Fruit fly (Drosophila melanogaster): ENCODE data around the gene Cse1.

Gene Cse1

DNA sequence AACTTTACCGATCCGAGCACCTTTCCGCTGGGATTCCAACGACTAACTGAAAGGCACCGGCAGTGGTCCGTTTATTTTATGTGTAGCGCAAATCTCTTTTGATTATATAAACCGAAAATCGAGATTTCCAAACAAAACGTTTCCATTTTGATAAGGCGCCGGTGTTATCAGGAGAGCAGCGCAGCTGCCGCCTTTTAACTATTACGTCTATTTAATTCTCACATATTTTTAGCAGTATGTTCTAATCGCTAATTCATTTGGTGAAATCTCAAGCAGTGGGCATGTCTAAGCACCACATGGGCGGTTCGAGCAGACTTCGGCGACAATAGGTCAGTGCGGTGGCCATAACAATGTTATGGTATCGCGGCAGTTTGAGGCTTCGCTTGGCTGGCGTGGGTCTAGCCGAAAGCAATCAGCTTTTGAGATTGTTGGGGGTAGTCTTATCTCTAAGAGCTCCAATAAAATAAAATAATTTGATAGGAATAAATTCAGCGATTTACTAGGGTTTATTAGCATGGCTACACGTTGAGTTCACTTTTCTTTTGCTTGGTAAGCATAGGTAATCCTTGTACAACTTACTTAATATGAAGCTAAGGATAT lies 34.2 kb downstream of the Cse1 start, which contains the start of gene Cyt-b5-r:
Gene Cyt-b5-r, minus strand, starts transcription at position 51 of the 600 bp plus-strand sequence.
- TF ChIP-seq Myc (optimal IDR thresholded peaks at IDR 0.05), result no peak
- TF ChIP-seq psq (optimal IDR thresholded peaks at IDR 0.05), result no peak
- TF ChIP-seq insv (optimal IDR thresholded peaks at IDR 0.05), result no peak

dm6 chr2L:16789880-16790279 lies 35.1 kb downstream of the Cse1 start:
- no peak for TF ChIP-seq Myc (optimal IDR thresholded peaks at IDR 0.05)
- no peak for TF ChIP-seq ttk (optimal IDR thresholded peaks at IDR 0.05)

- no peak for TF ChIP-seq Myc (optimal IDR thresholded peaks at IDR 0.05)
- no peak for TF ChIP-seq h (optimal IDR thresholded peaks at IDR 0.05)
- TF ChIP-seq ttk (optimal IDR thresholded peaks at IDR 0.05), result no peak
- no peak for TF ChIP-seq insv (optimal IDR thresholded peaks at IDR 0.05)
- no peak for TF ChIP-seq Sin3A (optimal IDR thresholded peaks at IDR 0.05)
- TF ChIP-seq psq (optimal IDR thresholded peaks at IDR 0.05), result no peak
Observed at dm6 chr2L:16788885-16789284, 36.1 kb downstream of the Cse1 start.

DNA sequence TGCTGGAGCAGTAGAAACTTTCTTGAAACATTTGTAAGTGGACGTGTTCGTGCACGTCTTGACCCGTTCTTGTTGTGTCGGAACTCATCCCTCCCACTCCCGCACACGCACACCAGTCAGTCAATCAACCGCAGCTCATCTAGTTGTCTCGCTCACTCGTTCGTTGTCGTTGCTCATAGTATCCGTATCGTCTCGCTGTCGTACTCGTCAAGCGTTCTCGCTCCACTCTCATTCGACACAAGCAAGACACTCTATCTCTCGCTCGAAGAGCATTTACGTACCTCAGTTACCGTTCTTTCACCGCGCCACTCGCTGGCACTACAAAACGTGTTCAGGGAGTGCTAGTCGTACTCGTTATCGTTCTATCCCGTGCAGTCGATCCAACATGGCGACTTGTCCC lies 37.5 kb downstream of the Cse1 start:
- no peak for TF ChIP-seq ttk (optimal IDR thresholded peaks at IDR 0.05)
- TF ChIP-seq psq (optimal IDR thresholded peaks at IDR 0.05), result no peak
- no peak for TF ChIP-seq insv (optimal IDR thresholded peaks at IDR 0.05)
- no peak for TF ChIP-seq Sin3A (optimal IDR thresholded peaks at IDR 0.05)
- TF ChIP-seq h (optimal IDR thresholded peaks at IDR 0.05), result no peak
- no peak for TF ChIP-seq Myc (optimal IDR thresholded peaks at IDR 0.05)
